Worm (Caenorhabditis elegans) whole organism, midembryonic: ENCODE data around the gene T22G5.1.

ENCODE experiments used
- T22C8.4 ChIP-seq: fragments of 200-800 bp; sonication (Bioruptor generic); IDR thresholded peaks from 2 replicates; pipeline ENCODE4 v1.3.6; 2022; ENCODE audit warnings: missing genetic modification characterization, missing compliant biosample characterization
- cog-1 ChIP-seq: sonication (generic microtip); optimal IDR thresholded peaks from 2 replicates; lab custom pipeline; 2016; ENCODE audit warnings: missing genetic modification characterization, missing compliant biosample characterization
- flt-1 ChIP-seq: fragments of 200-800 bp; sonication (Bioruptor generic); IDR thresholded peaks from 2 replicates; pipeline ENCODE4 v1.3.6; 2022; ENCODE audit warnings: missing genetic modification characterization, missing compliant biosample characterization
- med-1 ChIP-seq: sonication (generic microtip); optimal IDR thresholded peaks from 2 replicates; lab custom pipeline; 2017; ENCODE audit warnings: missing genetic modification characterization, mild to moderate bottlenecking, missing compliant biosample characterization, antibody characterized with exemption, missing genetic modification reagents; ENCODE audit not compliant: insufficient read depth
- ref-1 ChIP-seq: fragments of 200-800 bp; sonication (Bioruptor generic); conservative IDR thresholded peaks from 2 replicates; pipeline ENCODE4 v1.3.6; 2022; ENCODE audit warnings: missing genetic modification reagents, missing genetic modification characterization, missing compliant biosample characterization
- tab-1 ChIP-seq: fragments of 200-800 bp; sonication (Bioruptor generic); IDR thresholded peaks from 2 replicates; pipeline ENCODE4 v1.3.6; 2022; ENCODE audit warnings: missing genetic modification characterization, missing compliant biosample characterization
- ztf-23 ChIP-seq: fragments of 200-800 bp; sonication (Bioruptor generic); IDR thresholded peaks from 2 replicates; pipeline ENCODE4 v1.3.6; 2022; ENCODE audit warnings: missing genetic modification reagents, missing genetic modification characterization, missing compliant biosample characterization
- ztf-29 ChIP-seq: fragments of 200-800 bp; sonication (Bioruptor generic); IDR thresholded peaks from 2 replicates; pipeline ENCODE4 v1.3.6; 2022; ENCODE audit warnings: missing genetic modification reagents, missing genetic modification characterization, missing compliant biosample characterization

- TF ChIP-seq ztf-23 (GFP tag; lab: Robert Waterston, UW) = no peak
- no peak for TF ChIP-seq flt-1 (GFP tag; lab: Robert Waterston, UW)
- TF ChIP-seq cog-1 (tag; lab: Kevin White, UChicago) = no peak
- no peak for TF ChIP-seq ref-1 (GFP tag; lab: Robert Waterston, UW)
- no peak for TF ChIP-seq ztf-29 (GFP tag; lab: Robert Waterston, UW)
- TF ChIP-seq med-1 = no peak
- no peak for TF ChIP-seq tab-1
- no peak for TF ChIP-seq T22C8.4 (GFP tag; lab: Robert Waterston, UW)
Measured at ce11 chrV:13880607-13881006, 4.0 kb downstream of the T22G5.1 start, which contains the start of gene T22G5.3.
